Worm (Caenorhabditis elegans) whole organism, L1 larva: ENCODE data around the gene T28A8.5.

ENCODE experiments used
- C04F5.9 ChIP-seq: sonication (generic microtip); optimal IDR thresholded peaks from 2 replicates; lab custom pipeline; 2016; ENCODE audit warnings: missing genetic modification characterization, missing compliant biosample characterization
- C16A3.4 ChIP-seq: fragments of 150-350 bp; optimal IDR thresholded peaks from 2 replicates; lab custom pipeline; 2014; ENCODE audit warnings: missing biosample characterization, missing genetic modification characterization
- C34B4.2 ChIP-seq: sonication (generic microtip); optimal IDR thresholded peaks from 2 replicates; lab custom pipeline; 2017; ENCODE audit warnings: mild to moderate bottlenecking, missing genetic modification characterization, missing compliant biosample characterization
- aha-1 ChIP-seq: fragments of 150-350 bp; optimal IDR thresholded peaks from 2 replicates; lab custom pipeline; 2014; ENCODE audit warnings: missing biosample characterization, missing genetic modification characterization
- alr-1 ChIP-seq: fragments of 200-800 bp; sonication (Bioruptor generic); optimal IDR thresholded peaks from 2 replicates; lab custom pipeline; 2018; ENCODE audit warnings: borderline replicate concordance, mild to moderate bottlenecking, missing genetic modification characterization, missing compliant biosample characterization
- aly-2 ChIP-seq: fragments of 150-350 bp; optimal IDR thresholded peaks from 2 replicates; lab custom pipeline; 2014; ENCODE audit warnings: missing biosample characterization, missing genetic modification characterization
- ama-1 ChIP-seq: fragments of 150-350 bp; optimal IDR thresholded peaks from 2 replicates; lab custom pipeline; 2014
- ceh-63 ChIP-seq: fragments of 200-800 bp; sonication (Bioruptor generic); optimal IDR thresholded peaks from 2 replicates; lab custom pipeline; 2018; ENCODE audit warnings: mild to moderate bottlenecking, missing genetic modification characterization, missing compliant biosample characterization
- ceh-8 ChIP-seq: fragments of 200-800 bp; sonication (Bioruptor generic); optimal IDR thresholded peaks from 2 replicates; lab custom pipeline; 2018; ENCODE audit warnings: mild to moderate bottlenecking, missing genetic modification characterization, moderate library complexity, missing compliant biosample characterization
- dpl-1 ChIP-seq, 3 experiments: fragments of 150-350 bp in 2 of 3; sonication (generic microtip) in 1 of 3; optimal IDR thresholded peaks; 2 replicates each; lab custom pipeline; 2014 to 2017; ENCODE audit warnings: missing biosample characterization in 3 of 3, missing genetic modification characterization in 3 of 3, missing genetic modification reagents in 3 of 3
- efl-1 ChIP-seq, 4 experiments: fragments of 150-350 bp; optimal IDR thresholded peaks in 3 of 4; peaks in 1 of 4; 1 replicate in 1 of 4; 2 replicates in 3 of 4; lab custom pipeline; 2014; ENCODE audit warnings: missing biosample characterization in 2 of 4, missing genetic modification characterization in 2 of 4, missing genetic modification reagents in 2 of 4
- efl-3 ChIP-seq: fragments of 200-800 bp; sonication (Bioruptor generic); optimal IDR thresholded peaks from 2 replicates; lab custom pipeline; 2018; ENCODE audit warnings: mild to moderate bottlenecking, missing genetic modification characterization, missing compliant biosample characterization
- egl-27 ChIP-seq, 2 experiments: fragments of 150-350 bp in 1 of 2; sonication (generic microtip); optimal IDR thresholded peaks; 3 replicates each; lab custom pipeline; 2017 to 2018; ENCODE audit warnings: missing biosample characterization in 2 of 2, missing genetic modification characterization in 2 of 2, missing genetic modification reagents in 2 of 2
- fkh-8 ChIP-seq: sonication (generic microtip); optimal IDR thresholded peaks from 2 replicates; lab custom pipeline; 2016; ENCODE audit warnings: mild to moderate bottlenecking, missing genetic modification characterization, missing compliant biosample characterization
- fos-1 ChIP-seq: fragments of 150-350 bp; optimal IDR thresholded peaks from 2 replicates; lab custom pipeline; 2014; ENCODE audit warnings: missing biosample characterization, missing genetic modification characterization
- hlh-17 ChIP-seq: fragments of 200-800 bp; sonication (Bioruptor generic); optimal IDR thresholded peaks from 2 replicates; lab custom pipeline; 2018; ENCODE audit warnings: missing genetic modification characterization, mild to moderate bottlenecking, missing compliant biosample characterization, moderate library complexity, borderline replicate concordance
- hlh-4 ChIP-seq: sonication (generic microtip); optimal IDR thresholded peaks from 2 replicates; lab custom pipeline; 2016; ENCODE audit warnings: mild to moderate bottlenecking, missing genetic modification characterization, missing compliant biosample characterization
- lin-15B ChIP-seq: fragments of 150-350 bp; sonication (generic microtip); optimal IDR thresholded peaks from 3 replicates; lab custom pipeline; 2014; ENCODE audit warnings: missing biosample characterization, missing genetic modification characterization
- lin-35 ChIP-seq, 2 experiments: fragments of 150-350 bp; optimal IDR thresholded peaks; 2 replicates each; lab custom pipeline; 2014; ENCODE audit warnings: missing biosample characterization in 2 of 2, missing genetic modification characterization in 2 of 2, missing genetic modification reagents in 2 of 2
- lin-39 ChIP-seq: fragments of 150-350 bp; optimal IDR thresholded peaks from 2 replicates; lab custom pipeline; 2014; ENCODE audit warnings: missing biosample characterization, missing genetic modification reagents, missing genetic modification characterization
- lir-3 ChIP-seq: sonication (generic microtip); optimal IDR thresholded peaks from 2 replicates; lab custom pipeline; 2016; ENCODE audit warnings: mild to moderate bottlenecking, missing genetic modification characterization, moderate library complexity, missing compliant biosample characterization; ENCODE audit not compliant: poor library complexity
- mdl-1 ChIP-seq, 2 experiments: fragments of 150-350 bp; optimal IDR thresholded peaks; 2 replicates each; lab custom pipeline; 2014 to 2017; ENCODE audit warnings: missing biosample characterization in 2 of 2, missing genetic modification characterization in 2 of 2, inconsistent platforms in 1 of 2
- nhr-11 ChIP-seq: fragments of 150-350 bp; optimal IDR thresholded peaks from 2 replicates; lab custom pipeline; 2014; ENCODE audit warnings: missing biosample characterization, missing genetic modification characterization
- nhr-12 ChIP-seq: sonication (generic microtip); optimal IDR thresholded peaks from 2 replicates; lab custom pipeline; 2017; ENCODE audit warnings: missing biosample characterization, missing genetic modification characterization
- nhr-19 ChIP-seq: fragments of 200-800 bp; sonication (Bioruptor generic); conservative IDR thresholded peaks from 2 replicates; pipeline ENCODE4 v1.3.6; 2022; ENCODE audit warnings: missing genetic modification characterization, missing compliant biosample characterization
- nhr-20 ChIP-seq: sonication (generic microtip); optimal IDR thresholded peaks from 2 replicates; lab custom pipeline; 2016; ENCODE audit warnings: mild to moderate bottlenecking, missing genetic modification characterization, missing compliant biosample characterization
- nhr-237 ChIP-seq: fragments of 150-350 bp; optimal IDR thresholded peaks from 2 replicates; lab custom pipeline; 2014; ENCODE audit warnings: missing biosample characterization, missing genetic modification characterization
- nhr-71 ChIP-seq: sonication (generic microtip); optimal IDR thresholded peaks from 2 replicates; lab custom pipeline; 2016; ENCODE audit warnings: mild to moderate bottlenecking, missing genetic modification characterization, moderate library complexity, missing compliant biosample characterization
- nhr-77 ChIP-seq: fragments of 150-350 bp; optimal IDR thresholded peaks from 2 replicates; lab custom pipeline; 2014; ENCODE audit warnings: missing biosample characterization, missing genetic modification characterization
- nhr-84 ChIP-seq: sonication (generic microtip); optimal IDR thresholded peaks from 2 replicates; lab custom pipeline; 2017; ENCODE audit warnings: missing biosample characterization, missing genetic modification characterization
- nhr-90 ChIP-seq: sonication (generic microtip); optimal IDR thresholded peaks from 2 replicates; lab custom pipeline; 2016; ENCODE audit warnings: mild to moderate bottlenecking, missing genetic modification characterization, missing compliant biosample characterization; ENCODE audit not compliant: poor library complexity
- pax-3 ChIP-seq: fragments of 200-800 bp; sonication (Bioruptor generic); optimal IDR thresholded peaks from 2 replicates; lab custom pipeline; 2018; ENCODE audit warnings: mild to moderate bottlenecking, missing genetic modification characterization, moderate library complexity, missing compliant biosample characterization
- skn-1 ChIP-seq: fragments of 150-350 bp; optimal IDR thresholded peaks from 2 replicates; lab custom pipeline; 2014; ENCODE audit warnings: missing biosample characterization, missing genetic modification characterization
- snu-23 ChIP-seq: sonication (generic microtip); optimal IDR thresholded peaks from 2 replicates; lab custom pipeline; 2016; ENCODE audit warnings: missing genetic modification characterization, missing compliant biosample characterization
- sox-4 ChIP-seq: sonication (generic microtip); optimal IDR thresholded peaks from 2 replicates; lab custom pipeline; 2016; ENCODE audit warnings: missing genetic modification characterization, missing compliant biosample characterization
- sptf-1 ChIP-seq: fragments of 150-350 bp; optimal IDR thresholded peaks from 2 replicates; lab custom pipeline; 2014; ENCODE audit warnings: missing biosample characterization, missing genetic modification characterization
- sup-37 ChIP-seq: fragments of 200-800 bp; sonication (Bioruptor generic); optimal IDR thresholded peaks from 2 replicates; lab custom pipeline; 2018; ENCODE audit warnings: mild to moderate bottlenecking, missing genetic modification characterization, missing compliant biosample characterization
- swsn-7 ChIP-seq: sonication (generic microtip); optimal IDR thresholded peaks from 2 replicates; lab custom pipeline; 2016; ENCODE audit warnings: missing genetic modification characterization, missing compliant biosample characterization
- tlp-1 ChIP-seq: fragments of 150-350 bp; optimal IDR thresholded peaks from 2 replicates; lab custom pipeline; 2014; ENCODE audit warnings: missing biosample characterization, missing genetic modification characterization
- unc-62 ChIP-seq: fragments of 150-350 bp; optimal IDR thresholded peaks from 2 replicates; lab custom pipeline; 2014; ENCODE audit warnings: missing biosample characterization, missing genetic modification reagents, missing genetic modification characterization
- unc-86 ChIP-seq: sonication (generic microtip); optimal IDR thresholded peaks from 2 replicates; lab custom pipeline; 2016; ENCODE audit warnings: missing genetic modification characterization, missing compliant biosample characterization
- unc-98 ChIP-seq: fragments of 200-800 bp; sonication (Bioruptor generic); IDR thresholded peaks from 2 replicates; pipeline ENCODE4 v1.3.6; 2022; ENCODE audit warnings: missing genetic modification characterization, missing compliant biosample characterization
- xbp-1 ChIP-seq: sonication (generic microtip); optimal IDR thresholded peaks from 2 replicates; lab custom pipeline; 2016; ENCODE audit warnings: missing genetic modification characterization, missing compliant biosample characterization
- zag-1 ChIP-seq: fragments of 150-350 bp; optimal IDR thresholded peaks from 2 replicates; lab custom pipeline; 2014; ENCODE audit warnings: missing biosample characterization, missing genetic modification characterization
- ztf-11 ChIP-seq, 2 experiments: sonication (generic microtip); optimal IDR thresholded peaks; 2 replicates each; lab custom pipeline; 2016 to 2017; ENCODE audit warnings: missing genetic modification characterization in 2 of 2, missing biosample characterization in 1 of 2, missing compliant biosample characterization in 1 of 2

The T28A8.5 gene

ce11 chrIII:13501599-13501998, at the start of gene T28A8.5:
TSS of gene T28A8.5 (plus strand) at chrIII:13501630.
- TF ChIP-seq efl-1 (optimal IDR thresholded peaks at IDR 0.05; lab: Kevin White, UChicago) = no peak
- TF ChIP-seq efl-1 (GFP tag; optimal IDR thresholded peaks at IDR 0.05 in 1 of 2; lab: Kevin White, UChicago) = peak in 1 of 2 experiments; percentile 84
- TF ChIP-seq hlh-4 = no peak

ce11 chrIII:13452824-13453223, 48.6 kb upstream of the T28A8.5 start:
- TF ChIP-seq nhr-84 (tag; lab: Kevin White, UChicago) (no peak), unc-98 (GFP tag; lab: Robert Waterston, UW) (no peak), swsn-7 (no peak), nhr-237 (tag; lab: Kevin White, UChicago) (no peak), ztf-11 (tag; optimal IDR thresholded peaks at IDR 0.05; lab: Kevin White, UChicago) (no peak), xbp-1 (tag; lab: Kevin White, UChicago) (no peak)

ce11 chrIII:13455207-13455606, 46.2 kb upstream of the T28A8.5 start, which contains the start of gene cua-1:
TSS of gene cua-1 (minus strand) at chrIII:13455307.
- TF ChIP-seq snu-23 = no peak
- no peak for TF ChIP-seq nhr-11
- no peak for TF ChIP-seq dpl-1 (GFP tag; optimal IDR thresholded peaks at IDR 0.05; lab: Kevin White, UChicago)
- TF ChIP-seq fos-1 = no peak
- no peak for TF ChIP-seq alr-1 (tag; lab: Kevin White, UChicago)
- TF ChIP-seq hlh-4 = no peak
- TF ChIP-seq C34B4.2 = no peak
- no peak for TF ChIP-seq fkh-8 (tag; lab: Kevin White, UChicago)
- TF ChIP-seq C04F5.9 (tag; lab: Kevin White, UChicago) = no peak
- no peak for TF ChIP-seq hlh-17 (GFP tag; lab: Kevin White, UChicago)
- TF ChIP-seq lin-15B (tag; lab: Kevin White, UChicago) = no peak
- TF ChIP-seq efl-1 (optimal IDR thresholded peaks at IDR 0.05; lab: Kevin White, UChicago) = no peak
- TF ChIP-seq efl-1 (GFP tag; optimal IDR thresholded peaks at IDR 0.05 in 1 of 2; lab: Kevin White, UChicago) = no peak
- TF ChIP-seq lin-39 (tag; lab: Kevin White, UChicago) = no peak
- no peak for TF ChIP-seq ceh-63 (GFP tag; lab: Kevin White, UChicago)
- TF ChIP-seq nhr-12 = no peak
- TF ChIP-seq ceh-8 = no peak
- TF ChIP-seq C16A3.4 (tag; lab: Kevin White, UChicago) = no peak
- no peak for TF ChIP-seq egl-27 (tag; optimal IDR thresholded peaks at IDR 0.05; lab: Kevin White, UChicago)
- TF ChIP-seq skn-1 = no peak

ce11 chrIII:13455816-13456215, 45.6 kb upstream of the T28A8.5 start:
- TF ChIP-seq skn-1 = peak; percentile 21
- TF ChIP-seq sptf-1 (tag; lab: Kevin White, UChicago) = no peak
- peak in 1 of 3 experiments; percentile 35 for TF ChIP-seq dpl-1 (GFP tag; optimal IDR thresholded peaks at IDR 0.05; lab: Kevin White, UChicago)
- TF ChIP-seq C04F5.9 (tag; lab: Kevin White, UChicago) = no peak
- peak; percentile 32 for TF ChIP-seq lir-3 (tag; lab: Kevin White, UChicago)
- TF ChIP-seq nhr-237 (tag; lab: Kevin White, UChicago) = peak; percentile 22
- no peak for TF ChIP-seq nhr-90 (tag; lab: Kevin White, UChicago)
- TF ChIP-seq lin-15B (tag; lab: Kevin White, UChicago) = no peak
- no peak for TF ChIP-seq unc-98 (GFP tag; lab: Robert Waterston, UW)
- no peak for TF ChIP-seq efl-3 (GFP tag; lab: Kevin White, UChicago)
- no peak for TF ChIP-seq nhr-19
- TF ChIP-seq xbp-1 (tag; lab: Kevin White, UChicago) = peak; percentile 22
- no peak for TF ChIP-seq unc-86 (tag; lab: Kevin White, UChicago)
- TF ChIP-seq aha-1 (tag; lab: Kevin White, UChicago) = no peak
- no peak for TF ChIP-seq nhr-12
- TF ChIP-seq mdl-1 (tag; optimal IDR thresholded peaks at IDR 0.05; lab: Kevin White, UChicago) = no peak
- TF ChIP-seq pax-3 (tag; lab: Kevin White, UChicago) = no peak
- no peak for TF ChIP-seq tlp-1
- TF ChIP-seq hlh-17 (GFP tag; lab: Kevin White, UChicago) = no peak
- no peak for TF ChIP-seq unc-62
- no peak for TF ChIP-seq alr-1 (tag; lab: Kevin White, UChicago)
- TF ChIP-seq ama-1 (lab: Kevin White, UChicago) = no peak
- TF ChIP-seq lin-35 (GFP tag; optimal IDR thresholded peaks at IDR 0.05; lab: Kevin White, UChicago) = peak in 1 of 2 experiments; percentile 48
- TF ChIP-seq sup-37 (GFP tag; lab: Kevin White, UChicago) = no peak
- TF ChIP-seq nhr-71 (tag; lab: Kevin White, UChicago) = peak; percentile 73
- no peak for TF ChIP-seq aly-2 (tag; lab: Kevin White, UChicago)
- TF ChIP-seq zag-1 (tag; lab: Kevin White, UChicago) = no peak
- no peak for TF ChIP-seq nhr-20 (tag; lab: Kevin White, UChicago)
- peak; percentile 32 for TF ChIP-seq swsn-7
- TF ChIP-seq sox-4 = no peak
- no peak for TF ChIP-seq nhr-77 (tag; lab: Kevin White, UChicago)
- TF ChIP-seq fos-1 = no peak
